Worm (Caenorhabditis elegans) whole organism, L3 larva: ENCODE measurements around the gene nhr-99.

ENCODE experiments used
- ceh-82 ChIP-seq: fragments of 150-350 bp; optimal IDR thresholded peaks from 2 replicates; lab custom pipeline; 2014; ENCODE audit warnings: missing biosample characterization, missing genetic modification characterization
- lsy-12 ChIP-seq: sonication (generic microtip); optimal IDR thresholded peaks from 2 replicates; lab custom pipeline; 2016; ENCODE audit warnings: mild to moderate bottlenecking, missing genetic modification characterization, missing compliant biosample characterization
- unc-39 ChIP-seq: sonication (generic microtip); optimal IDR thresholded peaks from 4 replicates; lab custom pipeline; 2017; ENCODE audit warnings: missing biosample characterization, missing genetic modification characterization
- unc-62 ChIP-seq: fragments of 150-350 bp; sonication (generic microtip); optimal IDR thresholded peaks from 4 replicates; lab custom pipeline; 2014; ENCODE audit warnings: missing biosample characterization, missing genetic modification reagents, missing genetic modification characterization
- ztf-4 ChIP-seq: fragments of 150-350 bp; optimal IDR thresholded peaks from 2 replicates; lab custom pipeline; 2014; ENCODE audit warnings: missing biosample characterization, missing genetic modification characterization

DNA sequence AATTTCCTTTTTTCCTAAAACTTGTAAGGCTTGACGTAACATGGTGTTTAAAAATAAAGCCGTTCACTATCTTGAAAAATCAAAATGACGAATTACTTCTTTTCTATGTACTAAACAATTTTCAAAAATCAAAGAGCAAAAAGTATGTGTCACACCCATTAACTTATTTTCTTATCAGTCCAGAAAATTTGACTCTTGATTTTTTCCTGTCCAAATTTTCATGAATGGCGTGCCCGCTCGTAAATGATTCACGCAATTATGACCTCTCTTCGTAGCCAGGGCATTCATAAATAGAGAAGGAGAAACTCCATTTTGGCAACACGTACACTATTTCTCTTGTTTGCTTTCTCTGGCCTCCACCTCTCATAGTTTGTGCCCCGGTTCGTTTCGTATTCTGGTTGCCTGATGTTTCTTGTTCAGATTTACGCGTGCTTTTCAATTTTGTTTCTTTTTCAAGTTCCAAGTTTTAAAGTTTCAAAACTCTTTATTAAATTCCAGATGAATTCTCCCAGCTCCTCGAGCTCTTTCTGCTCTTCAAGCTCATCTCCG lies 3.2 kb downstream of the nhr-99 start, which contains the start of gene nhr-55:
- TF ChIP-seq ceh-82 (no peak), ztf-4 (tag; lab: Kevin White, UChicago) (no peak), unc-39 (tag; lab: Kevin White, UChicago) (no peak), lsy-12 (tag; lab: Kevin White, UChicago) (no peak), unc-62 (no peak)
